Worm (Caenorhabditis elegans): ENCODE data around the gene wdr-31.

wdr-31 gene

DNA sequence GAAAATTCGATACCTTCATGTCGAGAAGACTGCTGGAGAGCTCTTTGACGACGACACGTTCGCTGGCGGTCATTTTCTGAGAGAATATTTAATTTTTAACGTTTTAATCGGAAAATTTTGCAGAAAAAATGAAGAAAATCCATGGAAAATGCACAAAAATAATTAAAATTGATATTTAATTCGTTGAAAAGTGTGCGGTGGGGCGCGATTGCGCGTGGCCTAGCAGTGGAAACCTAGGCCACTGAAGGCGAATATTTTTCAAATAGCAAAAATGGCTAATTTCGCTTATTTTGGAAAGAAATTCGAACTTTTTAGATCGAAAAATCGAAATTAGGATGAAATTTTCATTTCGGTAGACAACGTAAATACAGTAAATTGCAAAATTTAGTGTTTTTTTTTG is 17.4 kb upstream of the wdr-31 start, which contains the start of gene F29A7.6 (continued):
- TF ChIP-seq sma-3 (GFP tag; optimal IDR thresholded peaks at IDR 0.05), result peak; percentile 66

DNA sequence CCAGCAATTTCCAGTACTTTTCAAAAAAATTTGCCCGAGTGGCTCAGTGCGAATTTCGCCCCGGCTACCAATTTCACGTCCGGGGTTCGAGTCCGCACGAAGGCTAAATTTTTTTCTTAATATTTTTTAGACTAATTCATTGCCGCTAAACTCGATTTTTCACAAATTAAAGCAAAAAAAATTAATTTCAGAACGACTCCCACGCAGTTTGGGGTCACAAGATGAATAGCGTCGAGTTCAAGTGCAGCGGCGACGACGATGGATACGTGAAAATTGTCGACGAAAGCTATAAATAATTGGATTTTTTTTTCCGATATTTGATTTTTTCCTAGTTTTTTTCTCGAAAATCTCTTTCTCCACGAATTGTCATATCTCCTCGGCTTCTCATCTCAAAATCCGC is 16.2 kb upstream of the wdr-31 start:
- no peak for TF ChIP-seq ztf-4 (tag; optimal IDR thresholded peaks at IDR 0.05)
- TF ChIP-seq ceh-82 (tag; optimal IDR thresholded peaks at IDR 0.05), result no peak
- TF ChIP-seq gmeb-1 (tag; optimal IDR thresholded peaks at IDR 0.05), result no peak
- TF ChIP-seq nhr-6 (tag; optimal IDR thresholded peaks at IDR 0.05), result no peak
- TF ChIP-seq sma-9 (GFP tag; optimal IDR thresholded peaks at IDR 0.05), result no peak
- TF ChIP-seq sma-9 (tag; optimal IDR thresholded peaks at IDR 0.05), result no peak
- TF ChIP-seq lin-13 (GFP tag; optimal IDR thresholded peaks at IDR 0.05), result no peak
- TF ChIP-seq elt-3 (tag; optimal IDR thresholded peaks at IDR 0.05), result no peak
- TF ChIP-seq unc-55 (GFP tag; optimal IDR thresholded peaks at IDR 0.05), result no peak
- no peak for TF ChIP-seq snpc-4 (tag; optimal IDR thresholded peaks at IDR 0.05)
- no peak for TF ChIP-seq nhr-129 (tag; optimal IDR thresholded peaks at IDR 0.05)
- TF ChIP-seq C34F6.9 (tag; optimal IDR thresholded peaks at IDR 0.05), result no peak
- no peak for TF ChIP-seq skn-1 (tag; optimal IDR thresholded peaks at IDR 0.05)

DNA sequence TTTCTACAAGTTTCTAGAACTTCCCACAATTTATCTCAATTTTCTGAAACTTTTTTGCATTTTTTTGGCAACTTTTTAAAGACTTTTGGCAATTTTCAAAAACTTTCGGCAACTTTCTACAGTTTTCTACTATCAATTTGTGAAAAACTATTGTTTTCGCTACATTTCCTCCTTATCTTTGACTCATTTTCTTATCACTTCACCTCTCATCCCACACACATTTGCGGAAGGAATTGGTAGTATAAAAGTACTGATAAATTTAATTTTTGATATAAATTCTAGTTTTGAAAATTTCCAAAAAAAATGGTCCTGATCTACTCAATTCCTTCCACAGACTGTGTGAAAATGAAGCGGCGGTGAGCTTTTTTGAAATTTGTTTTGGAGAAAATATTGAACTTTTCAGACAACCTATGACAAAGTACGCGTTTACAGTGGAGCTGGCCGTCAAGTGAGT is 14.5 kb upstream of the wdr-31 start, which contains the start of gene F29A7.4:
Gene F29A7.4 (plus strand): TSS at position 404 of the 454 bp plus-strand sequence.
- TF ChIP-seq fos-1 (tag; optimal IDR thresholded peaks at IDR 0.05), result peak; percentile 72
- no peak for TF ChIP-seq ztf-1 (GFP tag; conservative IDR thresholded peaks at IDR 0.05)

DNA sequence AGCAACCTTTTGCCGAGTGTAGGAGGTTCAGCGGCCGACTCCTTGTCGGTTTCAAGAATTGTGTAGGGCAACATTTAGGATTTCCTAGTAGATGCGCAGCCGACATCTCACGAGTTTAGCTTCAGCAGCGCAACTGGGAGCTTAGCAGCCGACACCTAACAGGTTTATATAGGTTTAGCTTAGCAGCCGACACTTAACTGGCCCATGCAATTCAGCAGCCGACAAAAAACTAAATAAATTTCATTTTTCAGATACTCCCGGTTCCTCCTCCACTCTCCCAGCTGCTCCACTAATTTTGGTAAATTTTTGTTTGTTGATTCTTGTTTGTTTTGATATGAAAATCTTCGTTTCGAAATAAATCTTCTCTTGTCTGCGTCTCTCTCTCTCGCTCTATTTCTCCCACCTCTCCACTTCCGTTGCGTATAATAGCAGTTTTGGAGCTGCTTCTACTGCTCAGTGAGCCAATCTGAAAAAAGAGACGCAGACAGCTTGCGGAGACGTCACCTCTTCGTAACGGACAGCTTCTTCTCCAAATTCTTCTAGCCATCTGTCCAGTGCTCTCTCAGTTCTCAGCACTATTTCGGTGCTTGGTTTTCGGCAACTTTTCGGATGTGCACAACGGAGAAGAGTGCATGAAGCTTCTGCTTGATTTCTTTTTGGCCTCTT is 13.0 kb upstream of the wdr-31 start:
- peak; percentile 23 for TF ChIP-seq egl-27 (tag; optimal IDR thresholded peaks at IDR 0.05)
- TF ChIP-seq mab-5 (tag; optimal IDR thresholded peaks at IDR 0.05), result peak; percentile 29
- no peak for TF ChIP-seq aly-2 (tag; optimal IDR thresholded peaks at IDR 0.05)
- TF ChIP-seq lsy-2 (tag; optimal IDR thresholded peaks at IDR 0.05), result peak; percentile 22 to 68
- peak; percentile 45 for TF ChIP-seq lin-11 (tag; optimal IDR thresholded peaks at IDR 0.05)
- no peak for TF ChIP-seq nhr-77 (tag; optimal IDR thresholded peaks at IDR 0.05)
- peak; percentile 90 for TF ChIP-seq C34F6.9 (tag; optimal IDR thresholded peaks at IDR 0.05)
- peak; percentile 15 for TF ChIP-seq nhr-6 (tag; optimal IDR thresholded peaks at IDR 0.05)
- peak; percentile 56 for TF ChIP-seq ceh-82 (tag; optimal IDR thresholded peaks at IDR 0.05)
- no peak for TF ChIP-seq ztf-4 (tag; optimal IDR thresholded peaks at IDR 0.05)
- peak in 1 of 2 experiments; percentile 41 for TF ChIP-seq mdl-1 (tag; optimal IDR thresholded peaks at IDR 0.05)
- peak; percentile 82 for TF ChIP-seq zag-1 (tag; optimal IDR thresholded peaks at IDR 0.05)
- TF ChIP-seq sma-9 (GFP tag; optimal IDR thresholded peaks at IDR 0.05), result no peak
- TF ChIP-seq sma-9 (tag; optimal IDR thresholded peaks at IDR 0.05), result no peak
- no peak for TF ChIP-seq unc-39 (tag; optimal IDR thresholded peaks at IDR 0.05)
- peak; percentile 65 for TF ChIP-seq snpc-4 (tag; optimal IDR thresholded peaks at IDR 0.05)
- TF ChIP-seq unc-55 (GFP tag; optimal IDR thresholded peaks at IDR 0.05), result peak; percentile 87
- TF ChIP-seq nhr-129 (tag; optimal IDR thresholded peaks at IDR 0.05), result peak; percentile 73
- peak; percentile 28 for TF ChIP-seq crh-2 (tag; optimal IDR thresholded peaks at IDR 0.05)
- peak; percentile 74 for TF ChIP-seq F13H6.1 (tag; optimal IDR thresholded peaks at IDR 0.05)

DNA sequence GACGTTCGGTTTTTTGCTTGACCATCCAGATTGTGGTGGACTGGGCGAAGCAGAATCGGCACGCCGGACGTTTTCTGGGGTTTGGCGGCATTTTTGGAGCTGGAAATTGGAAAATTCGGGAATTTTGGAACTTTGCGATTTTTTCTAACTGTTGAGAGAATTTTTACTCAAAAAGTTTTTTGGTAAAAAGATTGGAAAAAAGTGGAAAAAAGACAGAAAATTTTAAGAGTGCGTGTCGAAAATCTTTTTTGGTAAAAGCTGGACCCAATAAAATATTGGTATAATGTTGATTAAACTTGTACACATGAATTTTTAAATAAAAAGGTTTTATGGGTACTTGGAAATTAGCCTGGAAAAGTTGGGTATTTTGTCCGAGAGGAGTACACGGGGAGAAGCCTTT is 7.2 kb upstream of the wdr-31 start, which contains the start of gene T05A8.7:
Gene T05A8.7 (minus strand): TSS at position 101 of the 400 bp plus-strand sequence.
- TF ChIP-seq unc-55 (GFP tag; optimal IDR thresholded peaks at IDR 0.05) (no peak), sem-4 (tag; optimal IDR thresholded peaks at IDR 0.05) (no peak), ceh-82 (tag; optimal IDR thresholded peaks at IDR 0.05) (no peak), alr-1 (tag; optimal IDR thresholded peaks at IDR 0.05) (no peak), sma-3 (GFP tag; optimal IDR thresholded peaks at IDR 0.05) (no peak), skn-1 (tag; optimal IDR thresholded peaks at IDR 0.05) (no peak), nhr-129 (tag; optimal IDR thresholded peaks at IDR 0.05) (no peak), R02D3.7 (tag; optimal IDR thresholded peaks at IDR 0.05) (no peak), nhr-25 (tag; optimal IDR thresholded peaks at IDR 0.05) (no peak), snpc-4 (tag; optimal IDR thresholded peaks at IDR 0.05) (no peak), mdl-1 (tag; optimal IDR thresholded peaks at IDR 0.05) (no peak), aly-2 (tag; optimal IDR thresholded peaks at IDR 0.05) (no peak), nhr-10 (tag; optimal IDR thresholded peaks at IDR 0.05) (no peak), elt-1 (tag; optimal IDR thresholded peaks at IDR 0.05) (no peak), lin-11 (tag; optimal IDR thresholded peaks at IDR 0.05) (no peak), nhr-23 (tag; optimal IDR thresholded peaks at IDR 0.05) (no peak), blmp-1 (tag; optimal IDR thresholded peaks at IDR 0.05; ENCODE audit: insufficient read depth) (no peak), nhr-6 (tag; optimal IDR thresholded peaks at IDR 0.05) (no peak), lin-39 (tag; optimal IDR thresholded peaks at IDR 0.05) (no peak)

Measured in whole organism, L2 larva.